Fruit fly (Drosophila melanogaster) whole organism, embryonic: ENCODE results near the gene dgt1.

Experiments used
- Adf1 ChIP-seq: fragments of 200-800 bp; sonication (Bioruptor generic); IDR thresholded peaks from 2 replicates; pipeline ENCODE4 v1.3.6; 2022; ENCODE audit warnings: missing biosample characterization, missing genetic modification characterization
- Awh ChIP-seq: fragments of 200-800 bp; sonication (Bioruptor generic); IDR thresholded peaks from 2 replicates; pipeline ENCODE4, ENCODE4 v1.3.6; 2022; ENCODE audit warnings: missing biosample characterization, missing genetic modification characterization
- CG11085 ChIP-seq: fragments of 200-800 bp; sonication (Bioruptor generic); IDR thresholded peaks from 2 replicates; pipeline ENCODE4 v1.3.6; 2022; ENCODE audit warnings: missing biosample characterization, missing genetic modification characterization
- CG15514 ChIP-seq: fragments of 200-800 bp; sonication (Bioruptor generic); optimal IDR thresholded peaks from 3 replicates; lab custom pipeline; 2017; ENCODE audit warnings: missing biosample characterization, missing genetic modification characterization, mild to moderate bottlenecking, moderate library complexity, missing genetic modification reagents
- CG15696 ChIP-seq: fragments of 200-800 bp; sonication (Bioruptor generic); optimal IDR thresholded peaks from 2 replicates; lab custom pipeline; 2019; ENCODE audit warnings: missing biosample characterization, mild to moderate bottlenecking, missing genetic modification characterization, moderate library complexity
- CG16779 ChIP-seq: fragments of 200-800 bp; sonication (Bioruptor generic); IDR thresholded peaks from 2 replicates; pipeline ENCODE4 v1.3.6; 2022; ENCODE audit warnings: missing biosample characterization, missing genetic modification characterization
- CG16813 ChIP-seq: fragments of 200-800 bp; sonication (Bioruptor generic); IDR thresholded peaks from 3 replicates; pipeline ENCODE4 v1.3.6; 2022; ENCODE audit warnings: missing biosample characterization, missing genetic modification characterization; ENCODE audit not compliant: partially characterized antibody
- CG16815 ChIP-seq: fragments of 200-800 bp; sonication (Bioruptor generic); optimal IDR thresholded peaks from 3 replicates; lab custom pipeline; 2017; ENCODE audit warnings: missing biosample characterization, mild to moderate bottlenecking, missing genetic modification characterization
- CG18476 ChIP-seq: fragments of 200-800 bp; sonication (Bioruptor generic); optimal IDR thresholded peaks from 2 replicates; lab custom pipeline; 2016; ENCODE audit warnings: missing biosample characterization, mild to moderate bottlenecking, missing genetic modification characterization
- CG18599 ChIP-seq: fragments of 200-800 bp; sonication (Bioruptor generic); optimal IDR thresholded peaks from 3 replicates; lab custom pipeline; 2017; ENCODE audit warnings: missing biosample characterization, missing genetic modification characterization, mild to moderate bottlenecking, moderate library complexity, missing genetic modification reagents
- CG3065 ChIP-seq: fragments of 200-800 bp; sonication (Bioruptor generic); optimal IDR thresholded peaks from 2 replicates; lab custom pipeline; 2016; ENCODE audit warnings: missing biosample characterization, missing genetic modification characterization
- CG3163 ChIP-seq: fragments of 200-800 bp; sonication (Bioruptor generic); optimal IDR thresholded peaks from 3 replicates; lab custom pipeline; 2016; ENCODE audit warnings: missing biosample characterization, missing genetic modification characterization
- CG32532 ChIP-seq: fragments of 200-800 bp; sonication (Bioruptor generic); IDR thresholded peaks from 2 replicates; pipeline ENCODE4 v1.3.6; 2022; ENCODE audit warnings: missing biosample characterization, missing genetic modification characterization
- CG32767 ChIP-seq: fragments of 200-800 bp; sonication (Bioruptor generic); IDR thresholded peaks from 2 replicates; pipeline ENCODE4 v1.3.6; 2022; ENCODE audit warnings: missing biosample characterization, missing genetic modification characterization
- CG3995 ChIP-seq: fragments of 200-800 bp; sonication (Bioruptor generic); optimal IDR thresholded peaks from 3 replicates; lab custom pipeline; 2016; ENCODE audit warnings: missing biosample characterization, missing genetic modification characterization
- CG4424 ChIP-seq: fragments of 200-800 bp; sonication (Bioruptor generic); optimal IDR thresholded peaks from 3 replicates; lab custom pipeline; 2016; ENCODE audit warnings: missing biosample characterization, missing genetic modification characterization
- CG4820 ChIP-seq: fragments of 200-800 bp; sonication (Bioruptor generic); optimal IDR thresholded peaks from 3 replicates; lab custom pipeline; 2016; ENCODE audit warnings: missing biosample characterization, missing genetic modification characterization
- CG8388 ChIP-seq: fragments of 200-800 bp; sonication (Bioruptor generic); optimal IDR thresholded peaks from 2 replicates; lab custom pipeline; 2019; ENCODE audit warnings: missing biosample characterization, mild to moderate bottlenecking, missing genetic modification characterization, moderate library complexity
- CrebB ChIP-seq: fragments of 200-800 bp; sonication (Bioruptor generic); optimal IDR thresholded peaks from 3 replicates; lab custom pipeline; 2018; ENCODE audit warnings: missing biosample characterization, mild to moderate bottlenecking, missing genetic modification characterization
- Dad ChIP-seq: fragments of 200-800 bp; sonication (Bioruptor generic); optimal IDR thresholded peaks from 3 replicates; lab custom pipeline; 2016; ENCODE audit warnings: missing biosample characterization, missing genetic modification characterization
- Drgx ChIP-seq: fragments of 200-800 bp; sonication (Bioruptor generic); IDR thresholded peaks from 2 replicates; pipeline ENCODE4 v1.3.6; 2022; ENCODE audit warnings: missing biosample characterization, missing genetic modification characterization
- Eip74EF ChIP-seq, 2 experiments: fragments of 200-800 bp in 1 of 2; fragments of >200 bp in 1 of 2; sonication (Bioruptor generic) in 1 of 2; optimal IDR thresholded peaks; 2 replicates each; lab custom pipeline; 2017 to 2019; ENCODE audit warnings: missing biosample characterization in 2 of 2, missing genetic modification characterization in 2 of 2, mild to moderate bottlenecking in 1 of 2, moderate library complexity in 1 of 2
- Hr51 ChIP-seq, 2 experiments: fragments of 200-800 bp; sonication (Bioruptor generic); optimal IDR thresholded peaks; 2 replicates in 1 of 2; 3 replicates in 1 of 2; lab custom pipeline; 2016 to 2018; ENCODE audit warnings: missing biosample characterization in 2 of 2, missing genetic modification characterization in 2 of 2, mild to moderate bottlenecking in 1 of 2, moderate library complexity in 1 of 2
- Jarid2 ChIP-seq: fragments of 200-800 bp; sonication (Bioruptor generic); optimal IDR thresholded peaks from 3 replicates; lab custom pipeline; 2017; ENCODE audit warnings: mild to moderate bottlenecking, missing biosample characterization, missing genetic modification reagents, missing genetic modification characterization
- MBD-R2 ChIP-seq: fragments of 200-800 bp; sonication (Bioruptor generic); IDR thresholded peaks from 2 replicates; pipeline ENCODE4 v1.3.6; 2022; ENCODE audit warnings: missing biosample characterization, missing genetic modification characterization
- Nf-YB ChIP-seq: fragments of 200-800 bp; sonication (Bioruptor generic); optimal IDR thresholded peaks from 3 replicates; lab custom pipeline; 2019; ENCODE audit warnings: missing biosample characterization, mild to moderate bottlenecking, missing genetic modification characterization, moderate library complexity
- Rx ChIP-seq: fragments of 200-800 bp; sonication (Bioruptor generic); IDR thresholded peaks from 2 replicates; pipeline ENCODE4 v1.3.6; 2022; ENCODE audit warnings: missing biosample characterization, missing genetic modification characterization
- Sox102F ChIP-seq: fragments of 200-800 bp; sonication (Bioruptor generic); optimal IDR thresholded peaks from 2 replicates; lab custom pipeline; 2018; ENCODE audit warnings: missing biosample characterization, mild to moderate bottlenecking, missing genetic modification characterization, moderate library complexity
- Ssrp ChIP-seq: fragments of 200-800 bp; sonication (Bioruptor generic); optimal IDR thresholded peaks from 2 replicates; lab custom pipeline; 2018; ENCODE audit warnings: missing biosample characterization, mild to moderate bottlenecking, missing genetic modification characterization, moderate library complexity
- Xbp1 ChIP-seq: fragments of 200-800 bp; sonication (Bioruptor generic); optimal IDR thresholded peaks from 3 replicates; lab custom pipeline; 2016; ENCODE audit warnings: missing biosample characterization, mild to moderate bottlenecking, missing genetic modification characterization
- al ChIP-seq: fragments of 200-800 bp; sonication (Bioruptor generic); IDR thresholded peaks from 2 replicates; pipeline ENCODE4 v1.3.6; 2022; ENCODE audit warnings: missing biosample characterization, missing genetic modification characterization
- ato ChIP-seq: fragments of 200-800 bp; sonication (Bioruptor generic); IDR thresholded peaks from 2 replicates; pipeline ENCODE4 v1.3.6; 2022; ENCODE audit warnings: missing biosample characterization, missing genetic modification characterization; ENCODE audit not compliant: partially characterized antibody
- cad ChIP-seq: fragments of >200 bp; optimal IDR thresholded peaks from 2 replicates; lab custom pipeline; 2017; ENCODE audit warnings: missing biosample characterization, missing genetic modification characterization
- cato ChIP-seq: fragments of 200-800 bp; sonication (Bioruptor generic); optimal IDR thresholded peaks from 2 replicates; lab custom pipeline; 2016; ENCODE audit warnings: missing biosample characterization, missing genetic modification characterization, borderline replicate concordance
- fd102C ChIP-seq: fragments of 200-800 bp; sonication (Bioruptor generic); optimal IDR thresholded peaks from 2 replicates; lab custom pipeline; 2018; ENCODE audit warnings: missing biosample characterization, mild to moderate bottlenecking, missing genetic modification characterization, moderate library complexity
- maf-S ChIP-seq: fragments of 200-800 bp; sonication (Bioruptor generic); optimal IDR thresholded peaks from 2 replicates; lab custom pipeline; 2016; ENCODE audit warnings: missing biosample characterization, missing genetic modification characterization
- nerfin-2 ChIP-seq: fragments of 200-800 bp; sonication (Bioruptor generic); IDR thresholded peaks from 2 replicates; pipeline ENCODE4 v1.3.6; 2022; ENCODE audit warnings: missing biosample characterization, missing genetic modification characterization; ENCODE audit not compliant: partially characterized antibody
- otp ChIP-seq: fragments of 200-800 bp; sonication (Bioruptor generic); IDR thresholded peaks from 3 replicates; pipeline ENCODE4, ENCODE4 v1.3.6; 2022; ENCODE audit warnings: missing biosample characterization, missing genetic modification characterization
- pan ChIP-seq, 4 experiments: fragments of >200 bp in 3 of 4; fragments of 200-800 bp in 1 of 4; sonication (Bioruptor generic) in 1 of 4; optimal IDR thresholded peaks in 3 of 4; IDR thresholded peaks in 1 of 4; 2 replicates each; pipeline versions ENCODE4 v1.3.6 to Lab custom; 2017 to 2022; ENCODE audit warnings: missing biosample characterization in 2 of 4, missing genetic modification characterization in 2 of 4, mixed read lengths in 1 of 4
- peb ChIP-seq: fragments of 200-800 bp; sonication (Bioruptor generic); IDR thresholded peaks from 2 replicates; pipeline ENCODE4 v1.3.6; 2022; ENCODE audit warnings: missing biosample characterization, missing genetic modification characterization
- prd ChIP-seq, 3 experiments: fragments of >200 bp in 2 of 3; fragments of 200-800 bp in 1 of 3; sonication (Bioruptor generic) in 1 of 3; optimal IDR thresholded peaks in 2 of 3; IDR thresholded peaks in 1 of 3; 2 replicates in 2 of 3; 3 replicates in 1 of 3; pipeline versions ENCODE4 v1.3.6 to Lab custom; 2017 to 2022; ENCODE audit warnings: missing biosample characterization in 1 of 3, missing genetic modification characterization in 1 of 3
- row ChIP-seq: fragments of 200-800 bp; sonication (Bioruptor generic); IDR thresholded peaks from 3 replicates; pipeline ENCODE4 v1.3.6; 2022; ENCODE audit warnings: missing biosample characterization, missing genetic modification characterization
- sc ChIP-seq, 3 experiments: fragments of >200 bp in 2 of 3; fragments of 200-800 bp in 1 of 3; sonication (Bioruptor generic) in 1 of 3; optimal IDR thresholded peaks; 2 replicates in 2 of 3; 3 replicates in 1 of 3; lab custom pipeline; 2017; ENCODE audit warnings: mild to moderate bottlenecking in 1 of 3, missing biosample characterization in 1 of 3, missing genetic modification characterization in 1 of 3, missing genetic modification reagents in 1 of 3
- sens-2 ChIP-seq: fragments of 200-800 bp; sonication (Bioruptor generic); IDR thresholded peaks from 2 replicates; pipeline ENCODE4 v1.3.6; 2022; ENCODE audit warnings: missing biosample characterization, missing genetic modification characterization
- shn ChIP-seq: fragments of 200-800 bp; sonication (Bioruptor generic); optimal IDR thresholded peaks from 3 replicates; lab custom pipeline; 2016; ENCODE audit warnings: missing biosample characterization, missing genetic modification characterization
- sr ChIP-seq: fragments of 200-800 bp; sonication (Bioruptor generic); IDR thresholded peaks from 3 replicates; pipeline ENCODE4 v1.3.6; 2022; ENCODE audit warnings: missing biosample characterization, missing genetic modification characterization
- ssp ChIP-seq: fragments of 200-800 bp; sonication (Bioruptor generic); IDR thresholded peaks from 2 replicates; pipeline ENCODE4 v1.3.6; 2022; ENCODE audit warnings: missing biosample characterization, missing genetic modification characterization
- tap ChIP-seq: fragments of 200-800 bp; optimal IDR thresholded peaks from 3 replicates; lab custom pipeline; 2019; ENCODE audit warnings: missing biosample characterization, mild to moderate bottlenecking, missing genetic modification characterization, moderate library complexity
- z ChIP-seq: fragments of 200-800 bp; sonication (Bioruptor generic); IDR thresholded peaks from 3 replicates; pipeline ENCODE4 v1.3.6; 2022; ENCODE audit warnings: missing biosample characterization, missing genetic modification characterization

Gene dgt1

dm6 chr3R:29847126-29847525 is 10.2 kb downstream of the dgt1 start (continued):
- no peak for TF ChIP-seq CG32767 (GFP tag; lab: Robert Waterston, UW)
- no peak for TF ChIP-seq CG16815 (GFP tag; lab: Kevin White, UChicago)
- TF ChIP-seq CG3995 (GFP tag; lab: Kevin White, UChicago) = no peak
- no peak for TF ChIP-seq pan (optimal IDR thresholded peaks at IDR 0.05; lab: Kevin White, UChicago)
- TF ChIP-seq pan (GFP tag; optimal IDR thresholded peaks at IDR 0.05 in 1 of 2, IDR thresholded peaks at IDR 0.05 in 1 of 2) = peak in 1 of 2 experiments; percentile 49
- TF ChIP-seq CG3163 = no peak
- peak; percentile 26; the same call in 1 of the 2 replicates for TF ChIP-seq Rx
- TF ChIP-seq otp (GFP tag; lab: Robert Waterston, UW) = no peak
- TF ChIP-seq CG8388 (GFP tag; lab: Kevin White, UChicago) = no peak
- TF ChIP-seq CG18599 = no peak
- TF ChIP-seq nerfin-2 = no peak
- no peak for TF ChIP-seq CG18476 (GFP tag; lab: Kevin White, UChicago)
- peak; percentile 13 for TF ChIP-seq Xbp1
- TF ChIP-seq sr (GFP tag; lab: Robert Waterston, UW) = no peak
- no peak for TF ChIP-seq CG15696 (tag; lab: Kevin White, UChicago)
- no peak for TF ChIP-seq Nf-YB (GFP tag; lab: Kevin White, UChicago)
- no peak for TF ChIP-seq shn (GFP tag; lab: Kevin White, UChicago)
- TF ChIP-seq row (GFP tag; lab: Robert Waterston, UW) = 0 out of 3 replicates have a peak, but pooled peaks have one; percentile 29
- no peak for TF ChIP-seq cato (GFP tag; lab: Kevin White, UChicago)
- no peak for TF ChIP-seq maf-S (GFP tag; lab: Kevin White, UChicago)
- no peak for TF ChIP-seq Dad
- no peak for TF ChIP-seq prd (optimal IDR thresholded peaks at IDR 0.05; lab: Kevin White, UChicago)
- TF ChIP-seq prd (GFP tag; IDR thresholded peaks at IDR 0.05; lab: Robert Waterston, UW) = peak; percentile 69; the same call in 2 of the 3 replicates
- no peak for TF ChIP-seq Eip74EF (GFP tag; optimal IDR thresholded peaks at IDR 0.05; lab: Kevin White, UChicago)
- no peak for TF ChIP-seq Jarid2 (GFP tag; lab: Kevin White, UChicago)
- TF ChIP-seq MBD-R2 (GFP tag; lab: Robert Waterston, UW) = no peak
- no peak for TF ChIP-seq CG4820 (GFP tag; lab: Kevin White, UChicago)
- no peak for TF ChIP-seq CG15514 (GFP tag; lab: Kevin White, UChicago)
- no peak for TF ChIP-seq fd102C (GFP tag; lab: Kevin White, UChicago)
- TF ChIP-seq CG32532 (GFP tag; lab: Robert Waterston, UW) = no peak
- TF ChIP-seq al (GFP tag; lab: Robert Waterston, UW) = no peak
- no peak for TF ChIP-seq CG4424 (GFP tag; lab: Kevin White, UChicago)
- no peak for TF ChIP-seq Sox102F
- TF ChIP-seq CG16779 (GFP tag; lab: Robert Waterston, UW) = no peak
- TF ChIP-seq CG16813 = no peak
- no peak for TF ChIP-seq Adf1
- TF ChIP-seq Drgx = peak; percentile 88
- no peak for TF ChIP-seq CG3065 (GFP tag; lab: Kevin White, UChicago)
- no peak for TF ChIP-seq Hr51 (GFP tag; optimal IDR thresholded peaks at IDR 0.05; lab: Kevin White, UChicago)
- no peak for TF ChIP-seq sc (optimal IDR thresholded peaks at IDR 0.05; lab: Kevin White, UChicago)
- TF ChIP-seq sc (GFP tag; optimal IDR thresholded peaks at IDR 0.05; lab: Kevin White, UChicago) = no peak
- TF ChIP-seq ssp (GFP tag; lab: Robert Waterston, UW) = peak; percentile 26; the same call in 1 of the 2 replicates
- no peak for TF ChIP-seq sens-2 (GFP tag; lab: Robert Waterston, UW)
- peak; percentile 15 for TF ChIP-seq Ssrp (tag; lab: Kevin White, UChicago)
- no peak for TF ChIP-seq cad (GFP tag; lab: Kevin White, UChicago)
- TF ChIP-seq ato (GFP tag; lab: Robert Waterston, UW) = no peak
- no peak for TF ChIP-seq CG11085
- no peak for TF ChIP-seq tap
- TF ChIP-seq z = no peak
- no peak for TF ChIP-seq peb (GFP tag; lab: Robert Waterston, UW)
- TF ChIP-seq Awh (GFP tag; lab: Robert Waterston, UW) = peak; percentile 35; the same call in 1 of the 2 replicates
- TF ChIP-seq CrebB (tag; lab: Kevin White, UChicago) = no peak
